Worm (Caenorhabditis elegans) whole organism, L4/young adult: ENCODE data around the gene pqn-70.

Source experiments
- W03F9.2 ChIP-seq: fragments of 150-350 bp; optimal IDR thresholded peaks from 2 replicates; lab custom pipeline; 2014; ENCODE audit warnings: missing biosample characterization, missing genetic modification characterization
- dao-5 ChIP-seq: sonication (generic microtip); optimal IDR thresholded peaks from 2 replicates; lab custom pipeline; 2016; ENCODE audit warnings: missing genotype, missing genetic modification characterization, moderate library complexity, missing compliant biosample characterization
- him-1 ChIP-seq: sonication (generic microtip); optimal IDR thresholded peaks from 2 replicates; lab custom pipeline; 2016; ENCODE audit warnings: missing genotype, missing genetic modification reagents, missing genetic modification characterization, missing compliant biosample characterization

The pqn-70 gene

ce11 chrV:11177577-11177976 is 50.9 kb downstream of the pqn-70 start, which contains the start of gene gpa-1:
TSS of gene gpa-1 (minus strand) at chrV:11177677.
- TF ChIP-seq W03F9.2 (no peak), dao-5 (tag; lab: Kevin White, UChicago) (no peak), him-1 (no peak)
